Fruit fly (Drosophila melanogaster) whole organism, embryonic: Measurements from ENCODE around the gene Trs23.

Experiments
- Atf3 ChIP-seq: fragments of 200-800 bp; sonication (Bioruptor generic); optimal IDR thresholded peaks from 3 replicates; lab custom pipeline; 2016; ENCODE audit warnings: missing biosample characterization, missing genetic modification characterization
- CG10543 ChIP-seq: fragments of 200-800 bp; sonication (Bioruptor generic); optimal IDR thresholded peaks from 3 replicates; lab custom pipeline; 2017; ENCODE audit warnings: missing biosample characterization, mild to moderate bottlenecking, missing genetic modification characterization, moderate library complexity
- CG10959 ChIP-seq: fragments of 200-800 bp; sonication (Bioruptor generic); IDR thresholded peaks from 2 replicates; pipeline ENCODE4 v1.3.6; 2022; ENCODE audit warnings: missing biosample characterization, missing genetic modification characterization
- CG11093 ChIP-seq: fragments of 200-800 bp; sonication (Bioruptor generic); IDR thresholded peaks from 3 replicates; pipeline ENCODE4 v1.3.6; 2022; ENCODE audit warnings: missing biosample characterization, missing genetic modification characterization
- CG11696 ChIP-seq: fragments of 200-800 bp; sonication (Bioruptor generic); IDR thresholded peaks from 2 replicates; pipeline ENCODE4 v1.3.6; 2022; ENCODE audit warnings: missing biosample characterization, missing genetic modification characterization
- CG14860 ChIP-seq: fragments of 200-800 bp; sonication (Bioruptor generic); IDR thresholded peaks from 3 replicates; pipeline ENCODE4 v1.3.6; 2022; ENCODE audit warnings: missing biosample characterization, missing genetic modification characterization; ENCODE audit not compliant: partially characterized antibody
- CG15514 ChIP-seq: fragments of 200-800 bp; sonication (Bioruptor generic); optimal IDR thresholded peaks from 3 replicates; lab custom pipeline; 2017; ENCODE audit warnings: missing biosample characterization, missing genetic modification characterization, mild to moderate bottlenecking, moderate library complexity, missing genetic modification reagents
- CG16779 ChIP-seq: fragments of 200-800 bp; sonication (Bioruptor generic); IDR thresholded peaks from 2 replicates; pipeline ENCODE4 v1.3.6; 2022; ENCODE audit warnings: missing biosample characterization, missing genetic modification characterization
- CG18262 ChIP-seq: fragments of 200-800 bp; optimal IDR thresholded peaks from 3 replicates; lab custom pipeline; 2019; ENCODE audit warnings: missing biosample characterization, mild to moderate bottlenecking, missing genetic modification characterization, moderate library complexity
- CG2120 ChIP-seq: fragments of 200-800 bp; sonication (Bioruptor generic); optimal IDR thresholded peaks from 3 replicates; lab custom pipeline; 2016; ENCODE audit warnings: missing biosample characterization, missing genetic modification characterization
- CG30431 ChIP-seq: fragments of 200-800 bp; sonication (Bioruptor generic); optimal IDR thresholded peaks from 2 replicates; lab custom pipeline; 2017; ENCODE audit warnings: missing biosample characterization, missing genetic modification characterization
- CG3838 ChIP-seq: fragments of 200-800 bp; sonication (Bioruptor generic); optimal IDR thresholded peaks from 3 replicates; lab custom pipeline; 2016; ENCODE audit warnings: missing biosample characterization, missing genetic modification characterization
- CG6272 ChIP-seq: fragments of 200-800 bp; sonication (Bioruptor generic); IDR thresholded peaks from 2 replicates; pipeline ENCODE4 v1.3.6; 2022; ENCODE audit warnings: missing biosample characterization, missing genetic modification characterization
- CG8478 ChIP-seq: fragments of >200 bp; optimal IDR thresholded peaks from 2 replicates; lab custom pipeline; 2018
- CG9215 ChIP-seq: fragments of 200-800 bp; sonication (Bioruptor generic); IDR thresholded peaks from 2 replicates; pipeline ENCODE4 v1.3.6; 2022; ENCODE audit warnings: missing biosample characterization, missing genetic modification characterization
- CrebB ChIP-seq: fragments of 200-800 bp; sonication (Bioruptor generic); optimal IDR thresholded peaks from 3 replicates; lab custom pipeline; 2018; ENCODE audit warnings: missing biosample characterization, mild to moderate bottlenecking, missing genetic modification characterization
- Dad ChIP-seq: fragments of 200-800 bp; sonication (Bioruptor generic); optimal IDR thresholded peaks from 3 replicates; lab custom pipeline; 2016; ENCODE audit warnings: missing biosample characterization, missing genetic modification characterization
- Dip3 ChIP-seq: fragments of 200-800 bp; sonication (Bioruptor generic); optimal IDR thresholded peaks from 3 replicates; lab custom pipeline; 2016; ENCODE audit warnings: missing biosample characterization, missing genetic modification characterization
- Ets97D ChIP-seq: fragments of 200-800 bp; sonication (Bioruptor generic); optimal IDR thresholded peaks from 3 replicates; lab custom pipeline; 2016; ENCODE audit warnings: missing biosample characterization, missing genetic modification characterization
- HLH4C ChIP-seq: fragments of 200-800 bp; sonication (Bioruptor generic); IDR thresholded peaks from 3 replicates; pipeline ENCODE4 v1.3.6; 2022; ENCODE audit warnings: missing biosample characterization, missing genetic modification characterization; ENCODE audit not compliant: partially characterized antibody
- Hr3 ChIP-seq: fragments of 200-800 bp; sonication (Bioruptor generic); optimal IDR thresholded peaks from 3 replicates; lab custom pipeline; 2016; ENCODE audit warnings: missing biosample characterization, missing genetic modification characterization
- Hr78 ChIP-seq, 2 experiments: fragments of 200-800 bp in 1 of 2; fragments of >200 bp in 1 of 2; sonication (Bioruptor generic) in 1 of 2; optimal IDR thresholded peaks; 2 replicates each; lab custom pipeline; 2017 to 2019; ENCODE audit warnings: missing biosample characterization in 2 of 2, missing genetic modification characterization in 2 of 2, mild to moderate bottlenecking in 1 of 2, moderate library complexity in 1 of 2
- Meics ChIP-seq: fragments of 200-800 bp; sonication (Bioruptor generic); optimal IDR thresholded peaks from 2 replicates; lab custom pipeline; 2017; ENCODE audit warnings: missing biosample characterization, mild to moderate bottlenecking, missing genetic modification characterization
- Mes4 ChIP-seq: fragments of 200-800 bp; sonication (Bioruptor generic); optimal IDR thresholded peaks from 2 replicates; lab custom pipeline; 2016; ENCODE audit warnings: missing biosample characterization, missing genetic modification characterization
- NK7.1 ChIP-seq: fragments of 200-800 bp; sonication (Bioruptor generic); optimal IDR thresholded peaks from 3 replicates; lab custom pipeline; 2016; ENCODE audit warnings: missing biosample characterization, missing genetic modification characterization
- Opbp ChIP-seq: fragments of 200-800 bp; sonication (Bioruptor generic); IDR thresholded peaks from 3 replicates; pipeline ENCODE4 v1.3.6; 2022; ENCODE audit warnings: missing biosample characterization, missing genetic modification characterization; ENCODE audit not compliant: partially characterized antibody
- Poxn ChIP-seq: fragments of 200-800 bp; sonication (Bioruptor generic); IDR thresholded peaks from 2 replicates; pipeline ENCODE4 v1.3.6; 2022; ENCODE audit warnings: missing biosample characterization, missing genetic modification characterization
- Ravus ChIP-seq: fragments of 200-800 bp; sonication (Bioruptor generic); IDR thresholded peaks from 2 replicates; pipeline ENCODE4 v1.3.6; 2022; ENCODE audit warnings: missing biosample characterization, missing genetic modification characterization
- ac ChIP-seq: fragments of 200-800 bp; sonication (Bioruptor generic); optimal IDR thresholded peaks from 3 replicates; lab custom pipeline; 2017; ENCODE audit warnings: missing biosample characterization, mild to moderate bottlenecking, missing genetic modification characterization
- chinmo ChIP-seq: fragments of 200-800 bp; sonication (Bioruptor generic); IDR thresholded peaks from 4 replicates; pipeline ENCODE4 v1.3.6; 2022; ENCODE audit warnings: missing biosample characterization, missing genetic modification characterization; ENCODE audit not compliant: partially characterized antibody
- chn ChIP-seq: fragments of 200-800 bp; sonication (Bioruptor generic); optimal IDR thresholded peaks from 2 replicates; lab custom pipeline; 2016; ENCODE audit warnings: missing biosample characterization, missing genetic modification characterization
- esg ChIP-seq: fragments of 200-800 bp; sonication (Bioruptor generic); conservative IDR thresholded peaks from 2 replicates; pipeline ENCODE4 v1.3.6; 2022; ENCODE audit warnings: missing biosample characterization, missing genetic modification characterization
- gcm ChIP-seq: fragments of 200-800 bp; sonication (Bioruptor generic); optimal IDR thresholded peaks from 2 replicates; lab custom pipeline; 2019; ENCODE audit warnings: missing biosample characterization, mild to moderate bottlenecking, missing genetic modification characterization, moderate library complexity
- her ChIP-seq: fragments of 200-800 bp; sonication (Bioruptor generic); optimal IDR thresholded peaks from 2 replicates; lab custom pipeline; 2016; ENCODE audit warnings: missing biosample characterization, missing genetic modification characterization
- lmd ChIP-seq: fragments of 200-800 bp; sonication (Bioruptor generic); IDR thresholded peaks from 2 replicates; pipeline ENCODE4 v1.3.6; 2022; ENCODE audit warnings: missing biosample characterization, missing genetic modification characterization
- mam ChIP-seq: fragments of 200-800 bp; sonication (Bioruptor generic); optimal IDR thresholded peaks from 3 replicates; lab custom pipeline; 2016; ENCODE audit warnings: missing biosample characterization, missing genetic modification characterization
- nau ChIP-seq: fragments of 200-800 bp; sonication (Bioruptor generic); optimal IDR thresholded peaks from 3 replicates; lab custom pipeline; 2017; ENCODE audit warnings: missing biosample characterization, mild to moderate bottlenecking, missing genetic modification characterization, missing genetic modification reagents
- nom ChIP-seq: fragments of 200-800 bp; sonication (Bioruptor generic); optimal IDR thresholded peaks from 2 replicates; lab custom pipeline; 2017; ENCODE audit warnings: missing biosample characterization, missing genetic modification characterization, mild to moderate bottlenecking, moderate library complexity, missing genetic modification reagents
- oc ChIP-seq: fragments of 200-800 bp; sonication (Bioruptor generic); optimal IDR thresholded peaks from 2 replicates; lab custom pipeline; 2018; ENCODE audit warnings: missing biosample characterization, mild to moderate bottlenecking, missing genetic modification characterization, moderate library complexity
- pb ChIP-seq: fragments of 200-800 bp; sonication (Bioruptor generic); optimal IDR thresholded peaks from 3 replicates; lab custom pipeline; 2016; ENCODE audit warnings: missing biosample characterization, missing genetic modification characterization
- prd ChIP-seq, 3 experiments: fragments of >200 bp in 2 of 3; fragments of 200-800 bp in 1 of 3; sonication (Bioruptor generic) in 1 of 3; optimal IDR thresholded peaks in 2 of 3; IDR thresholded peaks in 1 of 3; 2 replicates in 2 of 3; 3 replicates in 1 of 3; pipeline versions ENCODE4 v1.3.6 to Lab custom; 2017 to 2022; ENCODE audit warnings: missing biosample characterization in 1 of 3, missing genetic modification characterization in 1 of 3
- psq ChIP-seq: fragments of 200-800 bp; sonication (Bioruptor generic); optimal IDR thresholded peaks from 2 replicates; lab custom pipeline; 2017; ENCODE audit warnings: missing biosample characterization, missing genetic modification characterization
- repo ChIP-seq: fragments of 200-800 bp; sonication (Bioruptor generic); optimal IDR thresholded peaks from 2 replicates; lab custom pipeline; 2016; ENCODE audit warnings: missing biosample characterization, missing genetic modification characterization
- run ChIP-seq: fragments of 200-800 bp; sonication (Bioruptor generic); optimal IDR thresholded peaks from 3 replicates; lab custom pipeline; 2018; ENCODE audit warnings: missing biosample characterization, mild to moderate bottlenecking, missing genetic modification characterization
- schlank ChIP-seq: fragments of 200-800 bp; sonication (Bioruptor generic); optimal IDR thresholded peaks from 2 replicates; lab custom pipeline; 2018; ENCODE audit warnings: missing biosample characterization, mild to moderate bottlenecking, missing genetic modification characterization
- sd ChIP-seq: fragments of 200-800 bp; sonication (Bioruptor generic); optimal IDR thresholded peaks from 3 replicates; lab custom pipeline; 2018; ENCODE audit warnings: missing biosample characterization, mild to moderate bottlenecking, missing genetic modification characterization, moderate library complexity
- slbo ChIP-seq: fragments of 200-800 bp; sonication (Bioruptor generic); IDR thresholded peaks from 2 replicates; pipeline ENCODE4 v1.3.6; 2022; ENCODE audit warnings: missing biosample characterization, missing genetic modification characterization
- tup ChIP-seq: fragments of 200-800 bp; sonication (Bioruptor generic); optimal IDR thresholded peaks from 2 replicates; lab custom pipeline; 2016; ENCODE audit warnings: missing biosample characterization, mild to moderate bottlenecking, missing genetic modification characterization, moderate library complexity
- tx ChIP-seq: fragments of 200-800 bp; sonication (Bioruptor generic); optimal IDR thresholded peaks from 2 replicates; lab custom pipeline; 2016; ENCODE audit warnings: missing biosample characterization, missing genetic modification characterization

Trs23 gene

dm6 chr2L:8717618-8718336 lies 31.7 kb downstream of the Trs23 start (continued):
- TF ChIP-seq slbo (GFP tag; lab: Robert Waterston, UW): peak; percentile 88
- peak; percentile 59 for TF ChIP-seq CG30431 (GFP tag; lab: Kevin White, UChicago)
- peak; percentile 89 for TF ChIP-seq CG10543 (GFP tag; lab: Kevin White, UChicago)
- TF ChIP-seq CG11696 (GFP tag; lab: Robert Waterston, UW): no peak
- TF ChIP-seq Mes4: peak; percentile 70
- TF ChIP-seq Poxn (GFP tag; lab: Robert Waterston, UW): no peak
- TF ChIP-seq CG3838: peak; percentile 55
- peak; percentile 62 for TF ChIP-seq esg (GFP tag; lab: Robert Waterston, UW)
- no peak for TF ChIP-seq Opbp
- TF ChIP-seq Atf3 (GFP tag; lab: Kevin White, UChicago): peak; percentile 25
- TF ChIP-seq nau (GFP tag; lab: Kevin White, UChicago): peak; percentile 89
- peak; percentile 58 for TF ChIP-seq CG16779 (GFP tag; lab: Robert Waterston, UW)
- TF ChIP-seq tx (GFP tag; lab: Kevin White, UChicago): peak; percentile 37
- TF ChIP-seq sd: peak; percentile 81
- TF ChIP-seq Ravus (GFP tag; lab: Robert Waterston, UW): peak; percentile 53
- TF ChIP-seq Ets97D: no peak
- 0 out of 3 replicates have a peak, but pooled peaks have one; percentile 12 for TF ChIP-seq CG11093 (GFP tag; lab: Robert Waterston, UW)
- TF ChIP-seq prd (optimal IDR thresholded peaks at IDR 0.05; lab: Kevin White, UChicago): no peak
- TF ChIP-seq prd (GFP tag; IDR thresholded peaks at IDR 0.05; lab: Robert Waterston, UW): peak; percentile 74
- TF ChIP-seq CG9215 (GFP tag; lab: Robert Waterston, UW): peak; percentile 73
- peak; percentile 66 for TF ChIP-seq chn (GFP tag; lab: Kevin White, UChicago)
- TF ChIP-seq Dip3 (GFP tag; lab: Kevin White, UChicago): peak; percentile 74
- no peak for TF ChIP-seq repo (GFP tag; lab: Kevin White, UChicago)
- peak; percentile 63 for TF ChIP-seq psq (GFP tag; lab: Kevin White, UChicago)
- peak; percentile 64 for TF ChIP-seq Dad (GFP tag; lab: Kevin White, UChicago)
- no peak for TF ChIP-seq her (GFP tag; lab: Kevin White, UChicago)
- TF ChIP-seq mam (GFP tag; lab: Kevin White, UChicago): peak; percentile 57
- TF ChIP-seq CG18262 (tag; lab: Kevin White, UChicago): peak; percentile 92
- peak; percentile 30 for TF ChIP-seq tup (GFP tag; lab: Kevin White, UChicago)
- TF ChIP-seq HLH4C (GFP tag; lab: Robert Waterston, UW): peak; percentile 30; the same call in 1 of the 3 replicates
- TF ChIP-seq ac (GFP tag; lab: Kevin White, UChicago): no peak
- no peak for TF ChIP-seq CG10959 (GFP tag; lab: Robert Waterston, UW)
- TF ChIP-seq CG15514 (GFP tag; lab: Kevin White, UChicago): peak; percentile 63
- no peak for TF ChIP-seq NK7.1 (GFP tag; lab: Kevin White, UChicago)
- peak; percentile 64 for TF ChIP-seq run (tag; lab: Kevin White, UChicago)
- TF ChIP-seq lmd (GFP tag; lab: Robert Waterston, UW): peak; percentile 90
- TF ChIP-seq schlank (tag; lab: Kevin White, UChicago): peak; percentile 42
- peak; percentile 92 for TF ChIP-seq CG2120
- TF ChIP-seq CG8478: no peak
- peak; percentile 92 for TF ChIP-seq Hr3
- TF ChIP-seq pb (GFP tag; lab: Kevin White, UChicago): no peak
- peak; percentile 86 for TF ChIP-seq oc (tag; lab: Kevin White, UChicago)
- TF ChIP-seq nom (GFP tag; lab: Kevin White, UChicago): peak; percentile 59
- TF ChIP-seq CG6272 (GFP tag; lab: Robert Waterston, UW): no peak
- TF ChIP-seq CrebB (tag; lab: Kevin White, UChicago): peak; percentile 66
- peak; percentile 91 for TF ChIP-seq gcm
- TF ChIP-seq Meics (GFP tag; lab: Kevin White, UChicago): peak; percentile 94
- TF ChIP-seq chinmo: peak; percentile 100
- TF ChIP-seq CG14860 (GFP tag; lab: Robert Waterston, UW): no peak
- TF ChIP-seq Hr78 (GFP tag; optimal IDR thresholded peaks at IDR 0.05; lab: Kevin White, UChicago): peak in 1 of 2 experiments; percentile 57
